Worm (Caenorhabditis elegans) whole organism, mixed stage, embryonic: ENCODE results near the gene nspc-12.

ENCODE experiments used
- M03D4.4 ChIP-seq: sonication (generic microtip); optimal IDR thresholded peaks from 2 replicates; lab custom pipeline; 2017; ENCODE audit warnings: mild to moderate bottlenecking, missing genetic modification characterization, missing compliant biosample characterization
- bed-3 ChIP-seq: fragments of 200-800 bp; sonication (Bioruptor generic); optimal IDR thresholded peaks from 3 replicates; lab custom pipeline; 2018; ENCODE audit warnings: mild to moderate bottlenecking, missing genetic modification characterization, moderate library complexity, missing compliant biosample characterization
- blmp-1 ChIP-seq: fragments of 150-350 bp; optimal IDR thresholded peaks from 2 replicates; lab custom pipeline; 2014; ENCODE audit warnings: missing biosample characterization, missing genetic modification characterization
- ceh-39 ChIP-seq: fragments of 150-350 bp; optimal IDR thresholded peaks from 2 replicates; lab custom pipeline; 2014; ENCODE audit warnings: missing biosample characterization, missing genetic modification characterization
- ceh-43 ChIP-seq: fragments of 200-800 bp; sonication (Bioruptor generic); optimal IDR thresholded peaks from 2 replicates; lab custom pipeline; 2018; ENCODE audit warnings: mild to moderate bottlenecking, missing genetic modification characterization, moderate library complexity, missing compliant biosample characterization
- ceh-83 ChIP-seq: fragments of 200-800 bp; sonication (Bioruptor generic); optimal IDR thresholded peaks from 2 replicates; lab custom pipeline; 2018; ENCODE audit warnings: mild to moderate bottlenecking, missing genetic modification characterization, missing compliant biosample characterization
- cnd-1 ChIP-seq: fragments of 200-800 bp; sonication (Bioruptor generic); optimal IDR thresholded peaks from 2 replicates; lab custom pipeline; 2018; ENCODE audit warnings: mild to moderate bottlenecking, missing genetic modification characterization, missing compliant biosample characterization
- drap-1 ChIP-seq: fragments of 200-800 bp; sonication (Bioruptor generic); optimal IDR thresholded peaks from 3 replicates; lab custom pipeline; 2018; ENCODE audit warnings: mild to moderate bottlenecking, missing genetic modification characterization, missing compliant biosample characterization
- elt-1 ChIP-seq: sonication (generic microtip); optimal IDR thresholded peaks from 2 replicates; lab custom pipeline; 2017; ENCODE audit warnings: missing genetic modification characterization, mild to moderate bottlenecking, missing compliant biosample characterization, antibody characterized with exemption, moderate library complexity, borderline replicate concordance; ENCODE audit not compliant: insufficient read depth
- elt-3 ChIP-seq: fragments of 150-350 bp; optimal IDR thresholded peaks from 2 replicates; lab custom pipeline; 2014; ENCODE audit warnings: missing biosample characterization, missing genetic modification characterization
- flh-1 ChIP-seq: fragments of 200-800 bp; sonication (Bioruptor generic); optimal IDR thresholded peaks from 2 replicates; lab custom pipeline; 2018; ENCODE audit warnings: mild to moderate bottlenecking, missing genetic modification characterization, moderate library complexity, missing compliant biosample characterization
- hlh-1 ChIP-seq: fragments of 150-350 bp; optimal IDR thresholded peaks from 2 replicates; lab custom pipeline; 2014; ENCODE audit warnings: missing biosample characterization, missing genetic modification reagents, missing genetic modification characterization
- lin-13 ChIP-seq: fragments of 150-350 bp; optimal IDR thresholded peaks from 2 replicates; lab custom pipeline; 2014; ENCODE audit warnings: missing biosample characterization, missing genetic modification characterization
- lin-32 ChIP-seq: fragments of 200-800 bp; sonication (Bioruptor generic); optimal IDR thresholded peaks from 2 replicates; lab custom pipeline; 2018; ENCODE audit warnings: mild to moderate bottlenecking, missing genetic modification characterization, missing compliant biosample characterization
- lsy-2 ChIP-seq: fragments of 150-350 bp; optimal IDR thresholded peaks from 2 replicates; lab custom pipeline; 2014; ENCODE audit warnings: missing biosample characterization, missing genetic modification characterization
- mab-5 ChIP-seq: fragments of 150-350 bp; optimal IDR thresholded peaks from 2 replicates; lab custom pipeline; 2014; ENCODE audit warnings: missing biosample characterization, missing genetic modification characterization
- mls-2 ChIP-seq: sonication (generic microtip); optimal IDR thresholded peaks from 2 replicates; lab custom pipeline; 2016; ENCODE audit warnings: mild to moderate bottlenecking, missing genetic modification characterization, moderate library complexity, missing compliant biosample characterization
- nhr-12 ChIP-seq: fragments of 150-350 bp; optimal IDR thresholded peaks from 2 replicates; lab custom pipeline; 2014; ENCODE audit warnings: missing biosample characterization, missing genetic modification characterization
- nhr-2 ChIP-seq: fragments of 150-350 bp; optimal IDR thresholded peaks from 2 replicates; lab custom pipeline; 2014; ENCODE audit warnings: missing biosample characterization, missing genetic modification characterization
- nhr-237 ChIP-seq: fragments of 150-350 bp; optimal IDR thresholded peaks from 2 replicates; lab custom pipeline; 2014; ENCODE audit warnings: missing biosample characterization, missing genetic modification characterization
- nhr-28 ChIP-seq: fragments of 150-350 bp; optimal IDR thresholded peaks from 2 replicates; lab custom pipeline; 2014; ENCODE audit warnings: missing biosample characterization, missing genetic modification characterization
- nhr-76 ChIP-seq: sonication (generic microtip); optimal IDR thresholded peaks from 2 replicates; lab custom pipeline; 2017; ENCODE audit warnings: missing biosample characterization, missing genetic modification characterization
- sem-2 ChIP-seq: fragments of 200-800 bp; sonication (Bioruptor generic); optimal IDR thresholded peaks from 2 replicates; lab custom pipeline; 2018; ENCODE audit warnings: mild to moderate bottlenecking, missing genetic modification characterization, missing compliant biosample characterization
- snpc-4 ChIP-seq: fragments of 150-350 bp; optimal IDR thresholded peaks from 2 replicates; lab custom pipeline; 2014; ENCODE audit warnings: missing biosample characterization, missing genetic modification characterization
- tbx-8 ChIP-seq: fragments of 200-800 bp; sonication (Bioruptor generic); optimal IDR thresholded peaks from 2 replicates; lab custom pipeline; 2018; ENCODE audit warnings: mild to moderate bottlenecking, missing genetic modification characterization, moderate library complexity, missing compliant biosample characterization
- unc-120 ChIP-seq: sonication (generic microtip); optimal IDR thresholded peaks from 2 replicates; lab custom pipeline; 2017; ENCODE audit warnings: missing genetic modification characterization, missing compliant biosample characterization; ENCODE audit not compliant: poor library complexity, severe bottlenecking
- unc-39 ChIP-seq: fragments of 150-350 bp; optimal IDR thresholded peaks from 2 replicates; lab custom pipeline; 2014; ENCODE audit warnings: missing biosample characterization, missing genetic modification characterization
- unc-62 ChIP-seq: fragments of 150-350 bp; optimal IDR thresholded peaks from 2 replicates; lab custom pipeline; 2014; ENCODE audit warnings: missing biosample characterization, missing genetic modification reagents, missing genetic modification characterization

nspc-12 gene

DNA sequence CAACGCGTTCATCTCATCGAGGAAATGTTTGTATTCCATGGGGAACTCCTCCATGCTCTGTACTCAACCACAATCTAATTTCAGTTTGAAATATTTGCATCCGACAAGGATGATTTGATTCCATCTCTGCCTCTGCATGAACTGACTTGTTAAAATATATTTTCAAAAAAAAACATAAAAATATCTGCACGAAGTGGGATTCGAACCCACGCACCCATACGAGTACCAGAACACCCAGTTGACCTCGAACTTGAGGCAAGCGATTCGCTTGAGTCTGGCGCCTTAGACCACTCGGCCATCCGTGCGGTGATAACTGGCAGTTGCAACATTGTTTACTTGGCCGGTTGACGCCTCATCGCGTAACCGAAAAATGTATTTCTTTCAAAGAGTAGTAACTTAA, 8.7 kb downstream of the nspc-12 start:
- TF ChIP-seq drap-1 (peak; percentile 13), elt-3 (tag; lab: Kevin White, UChicago) (no peak), unc-120 (tag; lab: Kevin White, UChicago) (peak; percentile 23), M03D4.4 (tag; lab: Kevin White, UChicago) (peak; percentile 39)

ce11 chrX:12346729-12347128, 9.8 kb downstream of the nspc-12 start, which contains the start of gene F42F12.11:
Gene F42F12.11 (plus strand): TSS chrX:12347029.
- TF ChIP-seq nhr-2 (no peak), unc-120 (tag; lab: Kevin White, UChicago) (no peak), unc-39 (tag; lab: Kevin White, UChicago) (no peak), bed-3 (GFP tag; lab: Kevin White, UChicago) (no peak), lin-32 (GFP tag; lab: Kevin White, UChicago) (no peak), elt-3 (tag; lab: Kevin White, UChicago) (no peak), nhr-28 (tag; lab: Kevin White, UChicago) (no peak), sem-2 (GFP tag; lab: Kevin White, UChicago) (no peak), cnd-1 (tag; lab: Kevin White, UChicago) (no peak), nhr-12 (no peak), ceh-39 (tag; lab: Kevin White, UChicago) (no peak), tbx-8 (GFP tag; lab: Kevin White, UChicago) (no peak), nhr-237 (tag; lab: Kevin White, UChicago) (no peak), nhr-76 (no peak)

DNA sequence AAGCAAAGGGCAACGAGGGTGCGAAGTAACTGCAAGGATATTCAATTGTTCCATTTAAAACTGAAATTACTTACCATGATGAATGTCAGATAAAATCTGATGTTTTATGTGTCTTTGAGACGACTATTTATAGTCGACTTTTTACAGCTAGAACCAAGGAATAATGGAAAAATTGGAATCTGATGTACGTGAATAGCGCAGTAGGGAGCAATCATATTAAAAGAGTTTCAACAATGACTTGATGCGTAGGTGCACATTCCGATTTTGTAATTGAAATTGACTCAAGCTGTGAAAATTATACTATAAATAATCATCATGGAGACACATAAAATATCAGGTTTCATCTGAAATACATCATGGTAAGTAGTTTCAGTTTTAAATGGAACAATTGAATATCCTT, 13.2 kb downstream of the nspc-12 start, which contains the start of the genes nspc-9 and nspc-10:
nspc-9 (minus strand) TSS at position 101 of the 400 bp plus-strand sequence.
nspc-10 (plus strand) TSS at position 331 of the 400 bp plus-strand sequence.
- TF ChIP-seq nhr-2, result no peak
- no peak for TF ChIP-seq nhr-76
- TF ChIP-seq lsy-2 (tag; lab: Kevin White, UChicago), result no peak
- no peak for TF ChIP-seq blmp-1 (tag; lab: Kevin White, UChicago)
- TF ChIP-seq unc-120 (tag; lab: Kevin White, UChicago), result no peak
- TF ChIP-seq M03D4.4 (tag; lab: Kevin White, UChicago), result no peak
- TF ChIP-seq ceh-83, result no peak

DNA sequence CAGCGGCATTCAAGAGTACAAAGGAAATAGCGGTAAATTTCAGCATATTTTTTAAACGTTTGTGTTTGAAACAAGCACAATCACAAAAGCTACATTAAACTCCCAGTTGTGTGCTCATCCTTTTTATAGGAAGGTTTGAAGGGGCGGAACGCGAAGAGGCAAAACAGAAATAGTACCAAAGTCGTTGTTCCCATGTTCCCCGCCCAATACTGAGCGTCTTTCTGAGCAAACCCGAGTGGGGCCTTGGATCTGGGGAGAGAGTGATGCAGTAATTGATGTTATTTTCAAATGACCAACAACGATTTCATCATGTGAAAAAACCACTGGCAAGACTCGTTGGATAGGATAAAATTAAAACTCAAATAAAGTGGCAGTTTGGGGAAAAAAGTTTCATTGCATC, 15.1 kb downstream of the nspc-12 start, which contains the start of gene zig-2:
zig-2 (minus strand) TSS at position 101 of the 400 bp plus-strand sequence.
- TF ChIP-seq elt-1 (tag; lab: Kevin White, UChicago), result no peak

ce11 chrX:12337846-12338490, 18.5 kb downstream of the nspc-12 start, which contains the start of gene srd-44:
Gene srd-44 (plus strand): TSS chrX:12338440.
- peak; percentile 26 for TF ChIP-seq cnd-1 (tag; lab: Kevin White, UChicago)
- peak; percentile 58 for TF ChIP-seq sem-2 (GFP tag; lab: Kevin White, UChicago)
- TF ChIP-seq lin-13 (tag; lab: Kevin White, UChicago), result no peak
- no peak for TF ChIP-seq nhr-237 (tag; lab: Kevin White, UChicago)
- TF ChIP-seq ceh-83, result peak; percentile 72
- no peak for TF ChIP-seq unc-39 (tag; lab: Kevin White, UChicago)
- TF ChIP-seq ceh-43 (GFP tag; lab: Kevin White, UChicago), result no peak
- TF ChIP-seq M03D4.4 (tag; lab: Kevin White, UChicago), result peak; percentile 49

- no peak for TF ChIP-seq unc-39 (tag; lab: Kevin White, UChicago)
- TF ChIP-seq sem-2 (GFP tag; lab: Kevin White, UChicago), result no peak
- TF ChIP-seq tbx-8 (GFP tag; lab: Kevin White, UChicago), result no peak
- no peak for TF ChIP-seq mab-5
- no peak for TF ChIP-seq elt-1 (tag; lab: Kevin White, UChicago)
- TF ChIP-seq lin-13 (tag; lab: Kevin White, UChicago), result no peak
- no peak for TF ChIP-seq hlh-1 (tag; lab: Kevin White, UChicago)
- TF ChIP-seq lin-32 (GFP tag; lab: Kevin White, UChicago), result no peak
- no peak for TF ChIP-seq mls-2 (tag; lab: Kevin White, UChicago)
- TF ChIP-seq ceh-39 (tag; lab: Kevin White, UChicago), result no peak
- no peak for TF ChIP-seq flh-1 (GFP tag; lab: Kevin White, UChicago)
- TF ChIP-seq snpc-4 (tag; lab: Kevin White, UChicago), result no peak
- TF ChIP-seq nhr-2, result no peak
- no peak for TF ChIP-seq unc-62 (GFP tag; lab: Kevin White, UChicago)
- TF ChIP-seq nhr-28 (tag; lab: Kevin White, UChicago), result no peak
These were observed 20.7 kb downstream of the nspc-12 start, which contains the start of gene srd-48 for ce11 chrX:12335808-12336207. Gene srd-48 (plus strand): TSS chrX:12336108.
